Worm (Caenorhabditis elegans): Measurements from ENCODE around the gene C05D11.8.
A peak's percentile ranks its signal among the peaks of the same experiment; 100 is the strongest.

The C05D11.8 gene

DNA sequence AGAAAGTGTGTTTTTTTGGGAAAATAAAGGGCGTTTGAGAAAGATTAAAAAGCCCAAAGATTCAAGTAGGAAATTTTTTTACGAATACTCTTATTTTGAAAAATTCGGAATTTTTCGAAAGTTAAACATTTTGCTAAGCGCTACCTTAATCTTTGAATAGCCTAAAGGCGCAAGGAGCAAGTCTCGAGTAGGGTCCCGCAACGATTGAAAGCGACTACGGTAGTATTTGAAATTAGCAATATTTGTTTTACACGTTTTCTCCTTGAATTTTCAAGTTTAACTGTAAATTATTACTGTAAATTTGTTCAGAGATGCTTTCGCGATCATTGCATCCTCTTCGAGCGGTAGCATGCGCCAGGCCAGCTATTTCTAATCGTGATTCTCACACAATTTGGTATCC, 37.8 kb upstream of the C05D11.8 start, which contains the start of gene nduf-2.2:
Gene nduf-2.2 (plus strand): TSS at position 310 of the 400 bp plus-strand sequence.
- no peak for TF ChIP-seq Y56A3A.18 (GFP tag; IDR thresholded peaks at IDR 0.05)
- TF ChIP-seq mxl-1 (tag; optimal IDR thresholded peaks at IDR 0.05) = no peak
- peak; percentile 84 for TF ChIP-seq F33H1.4 (GFP tag; IDR thresholded peaks at IDR 0.05)
- TF ChIP-seq Y95B8A.8 (GFP tag; IDR thresholded peaks at IDR 0.05) = no peak
- TF ChIP-seq ceh-58 (GFP tag; IDR thresholded peaks at IDR 0.05) = no peak
- no peak for TF ChIP-seq hlh-26 (GFP tag; conservative IDR thresholded peaks at IDR 0.05)
- peak; percentile 24 for TF ChIP-seq lin-54 (GFP tag; optimal IDR thresholded peaks at IDR 0.05)
- no peak for TF ChIP-seq nfya-2 (GFP tag; IDR thresholded peaks at IDR 0.05)
- no peak for TF ChIP-seq akir-1 (GFP tag; optimal IDR thresholded peaks at IDR 0.05)
- peak; percentile 67 for TF ChIP-seq madf-6 (GFP tag; IDR thresholded peaks at IDR 0.05)
- no peak for TF ChIP-seq lir-1 (GFP tag; conservative IDR thresholded peaks at IDR 0.05)
- no peak for TF ChIP-seq nfya-1 (tag; optimal IDR thresholded peaks at IDR 0.05; ENCODE audit: borderline replicate concordance, insufficient read depth)
- TF ChIP-seq egrh-3 (GFP tag; IDR thresholded peaks at IDR 0.05) = no peak
- TF ChIP-seq madf-8 (GFP tag; conservative IDR thresholded peaks at IDR 0.05) = no peak; the same call in 1 of the 2 replicates
- peak; percentile 85 for TF ChIP-seq lsl-1 (GFP tag; optimal IDR thresholded peaks at IDR 0.05)
- no peak for TF ChIP-seq lin-40 (tag; optimal IDR thresholded peaks at IDR 0.05)
- no peak for TF ChIP-seq B0035.1 (tag; optimal IDR thresholded peaks at IDR 0.05)
- TF ChIP-seq sptf-2 (GFP tag; optimal IDR thresholded peaks at IDR 0.05) = no peak
- TF ChIP-seq ztf-18 (tag; optimal IDR thresholded peaks at IDR 0.05) = no peak
- no peak for TF ChIP-seq repo-1 (tag; optimal IDR thresholded peaks at IDR 0.05)
- no peak for TF ChIP-seq mes-4 (tag; optimal IDR thresholded peaks at IDR 0.05)
- TF ChIP-seq F49E8.2 (tag; optimal IDR thresholded peaks at IDR 0.05; ENCODE audit: insufficient read depth) = no peak
- TF ChIP-seq ceh-100 (GFP tag; IDR thresholded peaks at IDR 0.05) = no peak
- no peak for TF ChIP-seq egl-18 (GFP tag; IDR thresholded peaks at IDR 0.05)
- peak; percentile 23 for TF ChIP-seq xnd-1 (tag; optimal IDR thresholded peaks at IDR 0.05)
- no peak for TF ChIP-seq hlh-12 (tag; optimal IDR thresholded peaks at IDR 0.05)
- TF ChIP-seq hsf-1 (GFP tag; IDR thresholded peaks at IDR 0.05) = no peak
- TF ChIP-seq nhr-27 (tag; optimal IDR thresholded peaks at IDR 0.05) = no peak
- peak; percentile 6 for TF ChIP-seq efl-1 (GFP tag; optimal IDR thresholded peaks at IDR 0.05)
- no peak for TF ChIP-seq snpc-1.3 (tag; optimal IDR thresholded peaks at IDR 0.05; ENCODE audit: insufficient read depth)
- TF ChIP-seq F52B5.7 (tag; optimal IDR thresholded peaks at IDR 0.05) = no peak
- no peak for TF ChIP-seq ztf-25 (GFP tag; IDR thresholded peaks at IDR 0.05)
- no peak for TF ChIP-seq lin-26 (GFP tag; IDR thresholded peaks at IDR 0.05)
- TF ChIP-seq let-526 (GFP tag; IDR thresholded peaks at IDR 0.05) = no peak
- TF ChIP-seq snpc-3.4 (tag; optimal IDR thresholded peaks at IDR 0.05) = no peak
- 0 out of 2 replicates have a peak, but pooled peaks have one; percentile 15 for TF ChIP-seq D2030.7 (GFP tag; IDR thresholded peaks at IDR 0.05)
- TF ChIP-seq egl-44 (GFP tag; IDR thresholded peaks at IDR 0.05) = no peak
- TF ChIP-seq madf-10 (tag; optimal IDR thresholded peaks at IDR 0.05) = no peak

- TF ChIP-seq ekl-4 (GFP tag; IDR thresholded peaks at IDR 0.05) = peak; percentile 89
- TF ChIP-seq F49E8.2 (tag; optimal IDR thresholded peaks at IDR 0.05; ENCODE audit: insufficient read depth) = no peak
- TF ChIP-seq him-1 (tag; optimal IDR thresholded peaks at IDR 0.05) = no peak
- no peak; the same call in 1 of the 2 replicates for TF ChIP-seq Y53F4B.3 (GFP tag; IDR thresholded peaks at IDR 0.05)
- no peak for TF ChIP-seq bed-1 (GFP tag; IDR thresholded peaks at IDR 0.05)
- TF ChIP-seq lin-54 (GFP tag; optimal IDR thresholded peaks at IDR 0.05) = peak; percentile 92
- no peak for TF ChIP-seq F10E7.11 (tag; optimal IDR thresholded peaks at IDR 0.05)
- no peak for TF ChIP-seq hrde-1 (tag; optimal IDR thresholded peaks at IDR 0.05; ENCODE audit: borderline replicate concordance)
- no peak for TF ChIP-seq F57A8.1 (GFP tag; optimal IDR thresholded peaks at IDR 0.05)
- TF ChIP-seq mes-4 (tag; optimal IDR thresholded peaks at IDR 0.05) = no peak
- peak; percentile 83 for TF ChIP-seq Y67H2A.10 (GFP tag; conservative IDR thresholded peaks at IDR 0.05)
- peak; percentile 20 for TF ChIP-seq mel-28 (tag; optimal IDR thresholded peaks at IDR 0.05; ENCODE audit: borderline replicate concordance)
- no peak for TF ChIP-seq ztf-6 (GFP tag; IDR thresholded peaks at IDR 0.05)
- TF ChIP-seq lsy-27 (tag; optimal IDR thresholded peaks at IDR 0.05; ENCODE audit: borderline replicate concordance, insufficient read depth) = no peak
- TF ChIP-seq egrh-3 (GFP tag; IDR thresholded peaks at IDR 0.05) = peak; percentile 97
- TF ChIP-seq repo-1 (tag; optimal IDR thresholded peaks at IDR 0.05) = peak; percentile 88
Measured at ce11 chrIII:6464113-6464571, 37.0 kb upstream of the C05D11.8 start.
